Worm (Caenorhabditis elegans) whole organism, dauer: Measurements from ENCODE around the gene Y41E3.22.

ENCODE experiments used
- unc-62 ChIP-seq: sonication (generic microtip); optimal IDR thresholded peaks from 2 replicates; lab custom pipeline; 2017; ENCODE audit warnings: missing biosample characterization, missing genetic modification reagents, missing genetic modification characterization

Y41E3.22 gene

DNA sequence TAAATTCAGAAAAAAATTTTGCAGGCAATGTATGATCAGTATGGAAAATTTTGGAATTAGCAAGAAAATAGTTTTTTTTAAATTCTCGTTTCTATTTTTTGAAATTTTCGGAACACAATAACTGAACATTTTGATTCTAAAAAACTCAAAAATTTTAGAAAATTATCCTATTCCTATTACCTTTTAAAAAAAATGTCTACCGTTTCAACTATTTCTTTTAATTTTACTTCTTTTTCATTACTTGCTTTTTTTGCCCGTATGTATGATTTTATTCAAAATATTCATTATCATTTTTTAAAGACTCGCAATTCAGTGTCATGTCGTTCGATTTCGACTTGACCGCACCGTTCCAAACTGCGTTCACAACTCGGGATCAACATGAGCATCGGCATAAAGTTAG, 30.8 kb downstream of the Y41E3.22 start, which contains the start of gene atln-2:
Gene atln-2 (plus strand): TSS at position 301 of the 400 bp plus-strand sequence.
- TF ChIP-seq unc-62 (GFP tag; lab: Kevin White, UChicago), result no peak

DNA sequence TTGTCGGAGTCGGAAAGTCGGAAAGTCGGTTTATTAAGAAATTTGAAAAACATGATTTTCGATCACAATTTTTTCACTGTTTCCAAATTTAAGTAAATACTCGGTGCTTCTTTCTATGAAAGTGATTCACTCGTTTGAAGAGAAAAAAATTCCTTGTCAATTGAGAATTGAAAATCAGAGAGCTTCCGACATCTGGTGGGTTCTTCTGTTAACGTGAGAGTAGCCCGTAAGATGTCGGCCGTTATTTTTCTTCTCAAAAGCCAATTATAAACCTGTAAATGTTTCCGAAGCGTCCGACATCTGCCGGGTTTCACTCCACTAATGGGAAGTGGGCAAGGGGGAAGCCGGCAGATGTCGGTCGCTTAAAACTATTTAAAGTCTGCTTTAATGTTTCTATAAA, 34.5 kb downstream of the Y41E3.22 start:
- TF ChIP-seq unc-62 (GFP tag; lab: Kevin White, UChicago), result no peak

DNA sequence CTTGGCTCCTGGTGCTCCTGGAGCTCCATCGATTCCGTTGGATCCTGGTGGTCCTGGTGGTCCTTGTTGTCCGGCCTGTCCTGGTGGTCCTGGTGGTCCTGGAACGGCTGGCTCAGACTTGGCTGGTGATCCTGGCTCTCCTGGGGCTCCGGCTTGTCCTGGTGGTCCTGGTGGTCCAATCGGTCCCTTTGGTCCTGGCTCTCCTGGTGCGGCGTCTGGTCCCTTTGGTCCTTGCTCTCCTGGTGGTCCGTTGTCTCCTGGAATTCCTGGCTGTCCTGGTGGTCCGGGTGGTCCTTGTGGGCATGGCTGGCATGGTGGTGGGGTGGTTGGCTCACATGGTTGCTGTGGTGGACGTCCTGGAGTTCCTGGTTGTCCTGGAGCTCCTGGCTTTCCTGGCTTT, 35.3 kb downstream of the Y41E3.22 start:
- TF ChIP-seq unc-62 (GFP tag; lab: Kevin White, UChicago), result no peak

- TF ChIP-seq unc-62 (GFP tag; lab: Kevin White, UChicago), result no peak
These were observed 36.2 kb downstream of the Y41E3.22 start, which contains the start of gene dpy-4 for ce11 chrIV:14986684-14987083. TSS of gene dpy-4 (minus strand) at chrIV:14986784.
